Worm (Caenorhabditis elegans): ENCODE data around the gene R07C3.3.

DNA sequence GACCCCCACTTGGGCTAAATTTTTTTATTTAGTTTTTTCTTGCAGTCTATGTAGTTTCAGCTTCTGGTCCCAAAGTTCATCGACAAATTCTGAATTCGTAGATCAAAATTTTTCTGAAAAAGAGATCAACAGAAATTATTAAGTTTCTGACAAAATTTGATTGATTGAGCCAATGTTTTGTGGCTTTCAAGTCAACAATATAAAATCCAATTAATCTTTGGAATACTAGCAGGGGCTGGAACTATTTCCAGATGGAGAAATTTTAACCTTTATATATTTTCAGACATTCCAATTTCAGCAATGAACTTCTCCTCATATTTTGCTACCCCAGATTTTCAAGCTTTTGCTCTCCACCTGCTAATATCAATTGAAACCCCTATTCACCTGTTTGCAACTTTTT is 44.2 kb downstream of the R07C3.3 start, which contains the start of gene srh-274:
- TF ChIP-seq php-3 (GFP tag; IDR thresholded peaks at IDR 0.05) (no peak), aha-1 (tag) (peak; percentile 45), hif-1 (tag; optimal IDR thresholded peaks at IDR 0.05) (no peak), saeg-2 (GFP tag; IDR thresholded peaks at IDR 0.05) (no peak), snpc-1.2 (GFP tag; IDR thresholded peaks at IDR 0.05) (no peak), D1046.2 (GFP tag; IDR thresholded peaks at IDR 0.05) (no peak), R02D3.7 (tag; optimal IDR thresholded peaks at IDR 0.05) (no peak), snpc-4 (tag; optimal IDR thresholded peaks at IDR 0.05) (no peak), ceh-82 (tag; optimal IDR thresholded peaks at IDR 0.05) (no peak), nhr-77 (tag; optimal IDR thresholded peaks at IDR 0.05) (no peak), fkh-10 (GFP tag; optimal IDR thresholded peaks at IDR 0.05) (no peak), unc-39 (tag; optimal IDR thresholded peaks at IDR 0.05) (no peak), jun-1 (tag; optimal IDR thresholded peaks at IDR 0.05) (no peak), mdl-1 (tag; optimal IDR thresholded peaks at IDR 0.05) (no peak)

Measured in whole organism, L4 larva.